Worm (Caenorhabditis elegans) whole organism, dauer: ENCODE data around the gene F44B9.5.

ENCODE experiments used
- unc-62 ChIP-seq: sonication (generic microtip); optimal IDR thresholded peaks from 2 replicates; lab custom pipeline; 2017; ENCODE audit warnings: missing biosample characterization, missing genetic modification reagents, missing genetic modification characterization

The F44B9.5 gene

DNA sequence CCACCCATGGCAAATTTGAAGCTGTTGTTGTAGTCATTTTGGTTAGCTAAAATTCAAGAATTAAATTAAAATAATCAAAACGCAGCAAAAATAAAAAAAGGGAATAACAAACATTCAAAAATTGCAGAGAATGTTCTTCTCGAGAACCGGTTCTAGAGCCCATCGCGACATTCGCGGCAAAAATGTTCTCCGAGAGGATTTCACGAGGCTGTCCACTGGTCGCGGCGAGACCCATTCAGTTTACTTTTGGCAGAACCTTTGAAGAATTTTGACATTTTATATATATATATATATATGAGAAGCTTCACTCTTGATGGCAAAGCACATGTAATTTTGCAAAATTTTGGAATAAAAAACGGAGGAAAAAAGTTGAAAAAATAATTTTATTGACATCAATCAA, 13.1 kb upstream of the F44B9.5 start, which contains the start of gene F44B9.8:
Gene F44B9.8 (minus strand): TSS at position 163 of the 400 bp plus-strand sequence.
- TF ChIP-seq unc-62 = no peak

DNA sequence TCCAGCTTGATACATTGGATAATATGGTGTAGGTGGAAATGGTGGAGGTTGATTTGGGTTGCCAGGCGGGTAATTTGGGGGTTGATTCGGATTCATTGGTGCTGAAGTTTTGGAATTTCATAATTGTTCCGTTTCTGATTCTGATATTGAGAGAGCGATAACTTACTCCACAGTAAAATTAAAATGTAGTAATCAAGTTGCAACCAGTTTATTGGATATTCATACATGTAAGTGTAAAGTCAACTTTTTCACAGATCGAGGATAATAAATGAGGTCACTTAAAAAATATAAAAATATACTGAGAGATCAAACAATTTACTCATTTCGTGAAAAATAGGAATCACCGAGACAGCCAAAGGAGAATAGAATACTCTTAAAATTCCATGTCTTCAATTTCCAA, 11.6 kb upstream of the F44B9.5 start, which contains the start of gene mdt-30:
Gene mdt-30 (minus strand): TSS at position 101 of the 400 bp plus-strand sequence.
- no peak for TF ChIP-seq unc-62

DNA sequence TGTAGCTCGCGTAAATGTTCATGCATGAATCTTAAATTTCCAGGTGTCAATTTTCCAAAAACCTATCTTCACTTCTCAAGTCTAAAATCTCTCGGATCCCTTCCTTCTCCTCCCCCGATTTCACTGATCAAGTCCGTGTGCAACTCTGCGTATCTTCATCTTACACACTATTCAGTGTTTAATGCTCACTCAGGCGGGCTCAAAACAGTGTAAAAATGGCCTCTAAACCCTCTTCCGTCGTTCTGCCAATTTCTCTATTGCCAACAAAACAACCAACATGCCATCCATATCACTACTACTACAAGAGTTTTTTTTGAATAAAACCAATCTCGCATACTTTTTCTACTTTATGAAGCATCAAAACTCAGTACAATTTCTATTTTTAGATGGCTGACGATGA, 5.7 kb upstream of the F44B9.5 start, which contains the start of gene F44B9.2:
Gene F44B9.2 (plus strand): TSS at position 387 of the 400 bp plus-strand sequence.
- no peak for TF ChIP-seq unc-62

DNA sequence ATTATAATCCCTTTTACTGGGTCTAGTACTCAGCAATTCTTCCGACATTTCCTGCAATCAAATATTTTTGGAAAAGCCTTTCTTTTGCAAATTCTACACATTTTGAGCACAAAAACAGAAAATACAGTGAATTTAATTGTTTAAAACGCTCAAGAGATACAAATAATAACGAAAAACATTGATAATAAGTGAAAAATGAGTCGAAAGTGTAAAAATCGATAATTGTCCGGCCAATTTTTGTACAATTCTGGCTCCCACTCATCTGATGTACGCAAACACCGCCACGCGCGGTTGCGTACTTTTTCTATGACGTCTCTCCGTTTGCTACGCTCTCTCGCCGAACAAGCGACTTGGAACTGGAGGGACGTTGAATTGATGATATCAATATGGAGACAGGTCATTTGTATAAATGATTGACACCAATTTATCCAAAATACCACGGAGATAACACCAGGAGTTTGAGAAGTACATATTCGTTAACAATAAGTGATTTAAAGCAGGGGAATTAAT, 4.5 kb upstream of the F44B9.5 start, which contains the start of gene lin-36:
Gene lin-36 (minus strand): TSS at position 51 of the 510 bp plus-strand sequence.
- no peak for TF ChIP-seq unc-62

DNA sequence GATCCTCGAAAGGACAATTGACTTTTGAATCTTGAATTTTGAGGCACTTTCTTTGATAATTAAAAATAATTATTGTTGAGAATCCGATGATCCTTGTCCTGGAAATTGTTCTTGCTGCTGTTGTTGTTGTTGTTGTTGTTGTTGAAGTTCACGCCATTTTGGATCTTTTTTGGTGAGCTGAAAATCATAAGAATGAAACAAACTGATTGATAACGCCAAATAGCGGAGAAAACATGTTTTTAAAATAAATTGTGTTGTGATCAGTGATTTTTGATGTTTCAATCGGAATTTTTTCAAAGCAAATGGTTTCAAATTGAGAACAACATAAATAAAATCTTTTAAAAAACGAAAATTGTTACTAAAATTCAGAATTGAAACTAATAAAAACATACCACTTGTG, 715 bp upstream of the F44B9.5 start:
- TF ChIP-seq unc-62 = no peak

DNA sequence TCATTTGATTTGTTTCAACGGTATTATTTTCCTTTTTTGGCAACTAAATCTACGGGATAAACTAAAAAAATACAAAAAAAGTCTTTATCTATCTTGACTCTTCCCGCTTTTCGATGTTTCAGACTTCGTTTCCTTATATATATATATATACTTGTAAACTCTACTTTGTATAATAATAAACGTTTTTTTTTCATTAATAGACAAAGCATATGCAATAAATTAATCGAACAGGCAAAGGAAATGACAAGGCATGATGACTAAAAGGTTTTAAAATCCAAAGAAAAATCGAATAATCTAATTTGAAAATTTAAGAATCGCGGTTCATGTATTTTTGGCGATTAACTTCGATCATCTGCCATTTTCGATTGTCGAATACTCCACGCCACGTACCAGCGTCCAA, 2.8 kb downstream of the F44B9.5 start:
- TF ChIP-seq unc-62 = no peak

DNA sequence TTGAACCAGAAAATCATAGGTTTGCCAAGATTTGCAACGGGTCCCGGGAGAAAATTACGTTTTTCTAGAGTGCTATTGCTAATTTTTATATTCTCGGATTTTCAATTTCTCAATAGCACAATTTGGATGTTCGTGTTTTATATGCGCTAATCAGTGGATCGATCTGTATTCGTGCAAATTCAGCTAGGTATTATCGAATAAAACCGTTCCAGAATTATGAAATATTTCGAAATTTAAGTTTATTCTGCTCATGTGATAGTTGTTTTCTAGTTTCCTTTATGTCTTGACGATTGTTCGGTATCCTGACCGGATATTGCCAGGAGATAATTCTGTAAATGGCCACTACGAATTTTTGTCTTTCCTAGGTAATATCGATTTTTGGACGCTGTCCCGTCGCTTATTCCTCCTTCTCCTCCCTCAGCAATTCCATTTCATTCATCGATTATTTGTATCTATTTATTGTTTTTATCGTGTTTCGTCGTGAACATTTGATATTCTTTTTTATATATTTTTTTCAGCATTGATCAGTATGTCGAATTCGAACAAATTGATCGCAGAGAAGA, 6.0 kb downstream of the F44B9.5 start, which contains the start of gene cit-1.2:
Gene cit-1.2 (plus strand): TSS at position 513 of the 563 bp plus-strand sequence.
- no peak for TF ChIP-seq unc-62

DNA sequence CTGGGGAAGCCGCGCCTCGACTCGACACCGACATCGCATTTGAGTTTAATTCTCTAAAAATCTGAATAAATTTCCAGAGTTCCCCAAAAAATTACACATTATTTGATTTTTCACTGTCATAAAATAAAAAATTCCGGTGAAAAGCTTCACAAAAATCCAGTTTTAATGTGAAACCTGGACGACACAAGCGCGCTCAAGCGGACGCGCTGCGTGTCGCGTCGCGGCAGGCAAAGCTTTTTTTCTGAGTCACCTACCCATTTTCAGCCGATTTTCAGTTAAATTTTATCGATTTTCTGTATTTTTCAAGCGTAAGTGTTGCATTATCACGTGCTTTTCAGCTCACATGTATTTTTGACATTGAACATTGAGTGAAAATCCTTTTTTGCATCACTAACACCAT, 6.6 kb downstream of the F44B9.5 start, which contains the start of gene cit-1.1:
Gene cit-1.1 (minus strand): TSS at position 53 of the 400 bp plus-strand sequence.
- TF ChIP-seq unc-62 = no peak

DNA sequence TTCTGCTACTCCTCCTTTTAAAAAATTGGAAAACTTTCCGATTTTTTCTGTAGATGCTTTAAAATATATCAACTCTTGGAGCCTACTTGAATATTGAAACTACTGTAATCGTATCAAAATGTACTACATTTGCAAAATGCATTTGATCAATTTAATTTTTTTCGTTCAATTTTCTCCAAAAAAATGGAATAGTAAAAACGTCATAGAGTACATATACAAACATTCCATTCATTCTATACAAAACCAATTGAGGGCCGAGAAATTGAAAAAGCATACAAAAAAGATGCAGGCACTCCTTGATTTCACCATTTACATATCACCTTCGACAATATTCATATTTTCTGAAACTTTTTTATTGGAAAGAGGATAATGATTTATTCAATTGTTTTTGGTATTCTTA, 12.2 kb downstream of the F44B9.5 start, which contains the start of gene C06G4.6:
Gene C06G4.6 (plus strand): TSS at position 301 of the 400 bp plus-strand sequence.
- no peak for TF ChIP-seq unc-62

DNA sequence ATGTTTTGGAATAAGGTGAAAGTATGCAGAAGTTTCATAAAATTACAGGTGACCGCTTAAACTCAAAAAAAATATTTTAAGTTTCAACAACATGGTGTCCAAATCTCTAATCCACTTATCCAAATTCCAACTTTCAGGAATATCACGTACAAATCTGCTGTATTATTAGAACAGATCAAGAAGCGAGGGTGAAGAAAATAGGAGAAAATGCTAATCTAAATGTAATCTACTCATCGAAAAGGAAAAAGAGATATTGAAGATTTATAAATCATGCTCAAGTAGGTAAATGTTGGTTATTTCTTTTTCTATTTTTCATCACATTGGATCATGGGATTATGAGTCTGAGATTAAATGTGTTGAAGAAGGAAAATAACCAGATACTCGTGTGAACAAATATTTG, 14.8 kb downstream of the F44B9.5 start:
- TF ChIP-seq unc-62 = no peak

DNA sequence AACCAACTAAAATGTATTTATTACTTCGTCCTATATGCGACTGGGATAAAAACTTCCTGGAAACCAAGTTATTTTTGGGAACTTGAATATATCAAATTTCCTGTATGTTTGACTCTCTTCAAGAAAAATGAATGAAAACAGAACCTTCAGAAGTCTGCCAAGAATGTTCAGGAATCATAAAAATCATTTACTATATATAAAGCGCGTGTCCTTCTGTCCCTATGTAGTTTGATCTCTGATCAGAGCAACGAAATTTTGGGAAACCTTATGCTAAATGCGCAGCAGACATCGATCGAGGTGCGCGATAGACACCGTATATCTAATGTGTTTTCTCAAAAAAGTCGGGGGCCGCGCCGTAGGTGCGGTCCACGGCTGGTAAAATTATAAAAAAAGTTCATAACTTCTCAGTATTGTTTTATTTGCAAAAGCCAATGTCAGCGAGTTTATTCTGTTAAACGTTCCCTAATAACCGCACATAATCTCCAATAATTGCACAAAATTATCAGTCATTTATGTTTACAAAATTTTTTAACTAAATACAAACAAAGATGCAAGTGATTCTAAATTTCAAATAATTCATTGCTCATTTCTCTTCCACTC, 18.8 kb downstream of the F44B9.5 start:
- TF ChIP-seq unc-62 = no peak

DNA sequence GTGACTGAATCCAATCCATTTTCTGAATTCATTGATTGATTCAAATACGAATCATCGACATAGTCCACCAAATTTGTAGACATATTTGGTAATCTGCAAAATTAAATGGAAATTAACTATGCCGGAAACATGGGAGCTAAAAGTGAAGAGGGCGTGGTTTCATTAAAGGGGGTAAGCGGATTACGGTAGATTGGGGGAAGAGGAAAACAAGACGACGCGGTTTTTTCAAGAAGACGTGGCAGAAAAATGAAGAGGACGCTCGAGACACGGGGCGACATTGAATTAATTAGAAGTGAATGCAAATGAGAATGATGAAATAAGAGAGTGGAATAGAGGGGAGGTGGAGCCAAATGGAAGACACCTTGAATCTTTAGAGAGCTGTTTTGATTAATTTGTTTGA, 20.0 kb downstream of the F44B9.5 start, which contains the start of gene npr-17:
Gene npr-17 (minus strand): TSS at position 101 of the 400 bp plus-strand sequence.
- no peak for TF ChIP-seq unc-62

DNA sequence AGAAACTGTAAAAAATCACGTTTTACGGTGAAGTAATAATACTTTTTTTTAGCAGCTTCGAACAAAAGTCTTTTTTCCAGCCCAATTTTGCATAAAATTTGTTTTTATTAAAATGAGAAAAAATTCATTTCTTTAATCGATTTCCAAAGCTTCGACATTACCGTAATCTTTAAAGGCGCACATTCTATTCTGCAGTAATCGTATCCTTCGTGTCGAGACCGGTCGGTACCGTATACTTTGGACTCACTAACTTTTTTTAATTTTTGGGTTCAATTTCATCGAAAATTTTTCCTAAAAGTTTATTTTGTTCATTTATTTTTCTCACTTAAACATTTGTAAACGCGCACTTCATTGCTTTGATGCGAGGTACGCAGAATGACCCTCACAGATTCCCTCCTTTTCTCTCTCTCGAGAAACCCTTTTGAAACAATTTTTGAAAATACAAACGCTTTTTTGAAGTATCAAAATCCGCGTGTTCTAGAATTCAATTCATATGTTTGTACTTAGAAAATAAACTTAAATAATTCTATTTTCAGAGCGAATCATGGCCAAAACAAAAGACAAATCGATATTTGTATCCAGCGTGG, 29.7 kb downstream of the F44B9.5 start, which contains the start of gene hrpk-2:
Gene hrpk-2 (plus strand): TSS at position 537 of the 587 bp plus-strand sequence.
- TF ChIP-seq unc-62 = no peak

DNA sequence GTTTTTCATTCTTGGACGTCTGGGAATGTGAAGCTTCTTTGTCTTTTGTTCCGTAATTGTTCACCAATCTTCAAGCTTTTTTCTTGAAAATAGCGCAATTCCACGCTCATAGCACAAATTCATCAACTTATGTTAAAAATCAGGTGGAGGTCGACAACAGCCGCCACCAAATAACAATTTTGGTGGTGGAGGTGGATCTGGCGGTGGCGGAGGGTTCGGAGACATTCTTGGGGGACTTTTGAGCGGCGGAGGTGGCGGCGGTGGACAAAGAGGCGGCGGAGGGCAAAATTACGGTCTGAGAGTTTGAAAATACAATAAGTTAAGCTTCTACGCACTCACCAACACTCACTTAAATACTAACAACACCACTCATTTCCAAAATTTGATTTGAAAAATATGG, 34.4 kb downstream of the F44B9.5 start:
- no peak for TF ChIP-seq unc-62

DNA sequence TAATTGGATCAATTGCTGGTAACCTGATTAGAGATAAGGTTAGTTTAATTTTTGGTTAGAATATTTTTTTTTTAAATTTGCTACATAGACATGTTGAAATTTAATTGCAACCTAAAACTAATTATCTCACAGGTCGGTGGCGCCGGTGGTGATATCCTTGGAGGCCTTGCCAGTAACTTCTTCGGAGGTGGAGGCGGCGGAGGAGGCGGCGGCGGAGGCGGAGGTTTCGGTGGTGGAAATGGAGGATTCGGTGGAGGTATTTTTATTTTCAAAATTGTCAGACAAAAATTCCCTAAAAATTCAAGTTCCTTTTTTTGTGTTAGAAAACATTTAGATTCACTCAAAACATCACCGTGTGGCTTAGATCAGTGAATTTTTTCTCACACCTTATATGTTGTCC, 35.1 kb downstream of the F44B9.5 start:
- no peak for TF ChIP-seq unc-62

DNA sequence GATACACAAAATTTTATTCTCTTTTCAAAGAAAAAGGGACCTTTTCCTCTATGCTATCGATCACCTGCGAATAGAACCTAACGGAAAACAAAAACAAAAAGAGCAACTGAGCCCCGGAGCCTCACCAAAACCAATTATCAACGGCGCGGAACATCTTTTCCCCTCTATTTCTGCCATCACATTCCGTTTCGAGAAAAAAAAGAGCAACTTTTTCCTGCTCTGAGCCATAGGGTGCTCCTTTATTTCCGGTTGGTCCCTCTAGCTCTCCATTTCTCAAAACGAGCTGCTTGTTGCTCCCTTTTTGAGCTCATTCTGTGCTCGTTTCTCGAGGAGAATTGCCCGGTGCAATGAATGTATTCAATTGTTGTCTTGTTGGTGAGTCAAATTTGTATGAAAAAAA, 36.7 kb downstream of the F44B9.5 start, which contains the start of gene clp-1:
Gene clp-1 (plus strand): TSS at position 301 of the 400 bp plus-strand sequence.
- TF ChIP-seq unc-62 = no peak

DNA sequence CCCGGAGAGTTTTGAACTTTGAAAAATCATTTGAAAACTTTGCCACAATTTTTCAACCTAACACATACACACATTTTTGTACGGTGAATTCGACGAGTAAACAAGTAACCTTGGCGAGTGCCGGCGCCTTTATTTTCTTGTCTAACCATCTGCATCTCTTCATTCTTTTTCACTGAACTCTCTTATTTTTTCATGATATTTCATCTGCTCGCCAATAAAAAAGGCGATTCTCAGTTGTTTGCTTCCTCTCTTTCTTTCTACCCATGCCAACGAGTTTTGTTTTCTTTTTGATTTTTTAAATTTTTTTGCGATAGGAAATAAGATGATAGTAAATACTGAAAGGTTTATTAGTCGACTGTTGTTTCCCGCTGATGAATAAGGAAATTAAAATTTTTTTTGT, 37.6 kb downstream of the F44B9.5 start:
- TF ChIP-seq unc-62 = no peak
